ENCODE assay signal across 4 worm cellular contexts in the genomic region with DNA sequence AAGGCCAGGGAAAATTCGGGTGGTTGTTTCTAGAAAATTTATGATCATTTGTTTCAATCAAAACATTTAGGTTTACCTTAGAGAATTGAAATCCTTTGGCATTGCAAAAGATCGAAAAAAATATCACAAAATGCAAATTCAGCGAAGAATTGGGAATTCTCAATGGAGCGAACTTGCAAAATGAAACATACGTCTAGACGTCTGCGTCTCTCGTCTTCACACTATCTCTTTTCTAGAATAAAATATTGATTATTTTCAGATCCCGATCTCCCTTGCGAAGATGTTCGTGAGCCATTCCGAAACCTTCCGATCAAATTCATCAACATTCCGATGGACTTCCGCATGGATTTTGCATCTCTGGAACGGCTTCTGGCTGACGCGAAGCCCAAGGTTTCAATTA.
TF ChIP-seq lines count a peak whose summit lies in the region.

TSS of gene ets-6 (minus strand) at position 169 of the 400 bp plus-strand sequence.

TF ChIP-seq in whole organism, L1 larva, 84 proteins besides CTCF, POLR2A, EP300 and RAD21 (continued from another document and continues in another):
- TF ChIP-seq swsn-7 (tag; optimal IDR thresholded peaks at IDR 0.05; lab: Kevin White, UChicago) (peak; percentile 62), tbx-2 (tag; optimal IDR thresholded peaks at IDR 0.05; lab: Kevin White, UChicago) (peak; percentile 54), mef-2 (tag; optimal IDR thresholded peaks at IDR 0.05; lab: Kevin White, UChicago) (no peak), unc-62 (GFP tag; optimal IDR thresholded peaks at IDR 0.05; lab: Kevin White, UChicago) (no peak), egl-27 (tag; optimal IDR thresholded peaks at IDR 0.05; lab: Kevin White, UChicago) (no peak), snu-23 (GFP tag; optimal IDR thresholded peaks at IDR 0.05; lab: Kevin White, UChicago) (peak; percentile 74), fkh-4 (tag; optimal IDR thresholded peaks at IDR 0.05; lab: Kevin White, UChicago; ENCODE audit: borderline replicate concordance) (no peak), lin-35 (GFP tag; optimal IDR thresholded peaks at IDR 0.05; lab: Kevin White, UChicago) (peak; percentile 58 to 79), ceh-8 (GFP tag; optimal IDR thresholded peaks at IDR 0.05; lab: Kevin White, UChicago) (no peak), nhr-85 (tag; lab: Kevin White, UChicago) (peak; percentile 82), rnt-1 (tag; optimal IDR thresholded peaks at IDR 0.05; lab: Kevin White, UChicago) (peak; percentile 54), elt-3 (tag; optimal IDR thresholded peaks at IDR 0.05; lab: Kevin White, UChicago) (peak in 2 of 6 experiments; percentile 12 to 34), jun-1 (tag; optimal IDR thresholded peaks at IDR 0.05; lab: Kevin White, UChicago) (peak; percentile 49), nhr-76 (tag; optimal IDR thresholded peaks at IDR 0.05; lab: Kevin White, UChicago) (no peak), nhr-237 (tag; optimal IDR thresholded peaks at IDR 0.05; lab: Kevin White, UChicago) (no peak), snpc-4 (tag; optimal IDR thresholded peaks at IDR 0.05; lab: Kevin White, UChicago) (peak; percentile 21), dpl-1 (GFP tag; optimal IDR thresholded peaks at IDR 0.05; lab: Kevin White, UChicago) (peak; percentile 39 to 65 (median 58)), unc-30 (tag; optimal IDR thresholded peaks at IDR 0.05; lab: Kevin White, UChicago) (no peak), nhr-19 (GFP tag; conservative IDR thresholded peaks at IDR 0.05; lab: Robert Waterston, UW) (peak; percentile 54), mep-1 (tag; optimal IDR thresholded peaks at IDR 0.05; lab: Kevin White, UChicago) (peak; percentile 72), fos-1 (tag; optimal IDR thresholded peaks at IDR 0.05; lab: Kevin White, UChicago) (peak; percentile 37), efl-1 (optimal IDR thresholded peaks at IDR 0.05; lab: Kevin White, UChicago) (peak; percentile 75 to 77), efl-1 (GFP tag; optimal IDR thresholded peaks at IDR 0.05 in 1 of 2; lab: Kevin White, UChicago) (peak; percentile 67 to 96), xbp-1 (tag; optimal IDR thresholded peaks at IDR 0.05; lab: Kevin White, UChicago) (peak; percentile 55), fkh-8 (tag; optimal IDR thresholded peaks at IDR 0.05; lab: Kevin White, UChicago) (no peak), C16A3.4 (tag; optimal IDR thresholded peaks at IDR 0.05; lab: Kevin White, UChicago) (peak; percentile 27), lsy-2 (tag; optimal IDR thresholded peaks at IDR 0.05; lab: Kevin White, UChicago) (peak; percentile 66 to 77), unc-98 (GFP tag; IDR thresholded peaks at IDR 0.05; lab: Robert Waterston, UW) (no peak), unc-130 (tag; optimal IDR thresholded peaks at IDR 0.05; lab: Kevin White, UChicago) (no peak), zip-4 (GFP tag; optimal IDR thresholded peaks at IDR 0.05; lab: Kevin White, UChicago) (no peak), ztf-11 (tag; optimal IDR thresholded peaks at IDR 0.05; lab: Kevin White, UChicago) (no peak), ceh-82 (tag; optimal IDR thresholded peaks at IDR 0.05; lab: Kevin White, UChicago) (peak in 2 of 3 experiments; percentile 26 to 27)

TF ChIP-seq in whole organism, L2 larva, 48 proteins besides CTCF, POLR2A, EP300 and RAD21 (continued from another document):
- TF ChIP-seq nhr-237 (tag; optimal IDR thresholded peaks at IDR 0.05; lab: Kevin White, UChicago) (no peak), alr-1 (tag; optimal IDR thresholded peaks at IDR 0.05; lab: Kevin White, UChicago) (no peak), fos-1 (tag; optimal IDR thresholded peaks at IDR 0.05; lab: Kevin White, UChicago) (peak; percentile 25), lin-11 (tag; optimal IDR thresholded peaks at IDR 0.05; lab: Kevin White, UChicago) (no peak), nhr-129 (tag; optimal IDR thresholded peaks at IDR 0.05; lab: Kevin White, UChicago) (peak; percentile 50), sma-3 (GFP tag; optimal IDR thresholded peaks at IDR 0.05; lab: Kevin White, UChicago) (peak; percentile 16), crh-2 (tag; optimal IDR thresholded peaks at IDR 0.05; lab: Kevin White, UChicago) (peak; percentile 55), skn-1 (tag; optimal IDR thresholded peaks at IDR 0.05; lab: Kevin White, UChicago) (no peak)
TF ChIP-seq in whole organism, L2 larva: peak in this region for 11.

TF ChIP-seq in whole organism, L3 larva, 47 proteins besides CTCF, POLR2A, EP300 and RAD21 (continued from another document):
- TF ChIP-seq mml-1 (tag; optimal IDR thresholded peaks at IDR 0.05; lab: Kevin White, UChicago) = no peak
- no peak for TF ChIP-seq ceh-16 (tag; optimal IDR thresholded peaks at IDR 0.05; lab: Kevin White, UChicago)
- TF ChIP-seq ztf-4 (tag; optimal IDR thresholded peaks at IDR 0.05; lab: Kevin White, UChicago) = no peak
- no peak for TF ChIP-seq ztf-11 (tag; optimal IDR thresholded peaks at IDR 0.05; lab: Kevin White, UChicago)
- TF ChIP-seq pqm-1 (tag; optimal IDR thresholded peaks at IDR 0.05; lab: Kevin White, UChicago) = peak; percentile 23
- no peak for TF ChIP-seq nhr-76 (tag; optimal IDR thresholded peaks at IDR 0.05; lab: Kevin White, UChicago)
- peak; percentile 45 for TF ChIP-seq snpc-4 (tag; optimal IDR thresholded peaks at IDR 0.05; lab: Kevin White, UChicago)
- no peak for TF ChIP-seq daf-12 (tag; optimal IDR thresholded peaks at IDR 0.05; lab: Kevin White, UChicago)
- TF ChIP-seq nhr-67 (tag; optimal IDR thresholded peaks at IDR 0.05; lab: Kevin White, UChicago) = no peak
- TF ChIP-seq eor-1 (tag; optimal IDR thresholded peaks at IDR 0.05; lab: Kevin White, UChicago) = no peak
- no peak for TF ChIP-seq elt-2 (tag; optimal IDR thresholded peaks at IDR 0.05; lab: Kevin White, UChicago)
- TF ChIP-seq hmg-11 (tag; optimal IDR thresholded peaks at IDR 0.05; lab: Kevin White, UChicago) = peak; percentile 46
- TF ChIP-seq nhr-25 (tag; optimal IDR thresholded peaks at IDR 0.05; lab: Kevin White, UChicago) = peak; percentile 32
- peak; percentile 69 for TF ChIP-seq pha-4 (tag; optimal IDR thresholded peaks at IDR 0.05; lab: Kevin White, UChicago)
- no peak for TF ChIP-seq elt-3 (tag; optimal IDR thresholded peaks at IDR 0.05; lab: Kevin White, UChicago)
- no peak for TF ChIP-seq ZK546.5 (tag; optimal IDR thresholded peaks at IDR 0.05; lab: Kevin White, UChicago)
- no peak for TF ChIP-seq mdl-1 (tag; optimal IDR thresholded peaks at IDR 0.05; lab: Kevin White, UChicago)
- TF ChIP-seq fos-1 (tag; optimal IDR thresholded peaks at IDR 0.05; lab: Kevin White, UChicago) = no peak
- no peak for TF ChIP-seq nhr-77 (tag; optimal IDR thresholded peaks at IDR 0.05; lab: Kevin White, UChicago)
- no peak for TF ChIP-seq nhr-237 (tag; optimal IDR thresholded peaks at IDR 0.05; lab: Kevin White, UChicago)
- TF ChIP-seq sea-2 (GFP tag; optimal IDR thresholded peaks at IDR 0.05; lab: Kevin White, UChicago) = no peak
- TF ChIP-seq unc-62 (GFP tag; optimal IDR thresholded peaks at IDR 0.05; lab: Kevin White, UChicago) = no peak
- peak; percentile 61 for TF ChIP-seq nhr-23 (tag; optimal IDR thresholded peaks at IDR 0.05; lab: Kevin White, UChicago)
- no peak for TF ChIP-seq jun-1 (tag; optimal IDR thresholded peaks at IDR 0.05; lab: Kevin White, UChicago)
- TF ChIP-seq skn-1 (tag; optimal IDR thresholded peaks at IDR 0.05; lab: Kevin White, UChicago) = no peak
- TF ChIP-seq fkh-2 (tag; optimal IDR thresholded peaks at IDR 0.05; lab: Kevin White, UChicago) = no peak
- no peak for TF ChIP-seq elt-1 (tag; optimal IDR thresholded peaks at IDR 0.05; lab: Kevin White, UChicago)
- TF ChIP-seq lsy-12 (tag; optimal IDR thresholded peaks at IDR 0.05; lab: Kevin White, UChicago) = no peak
- no peak for TF ChIP-seq ama-1 (optimal IDR thresholded peaks at IDR 0.05; lab: Kevin White, UChicago)
- TF ChIP-seq nhr-12 (tag; optimal IDR thresholded peaks at IDR 0.05; lab: Kevin White, UChicago) = no peak
- TF ChIP-seq egl-5 (tag; optimal IDR thresholded peaks at IDR 0.05; lab: Kevin White, UChicago) = peak; percentile 18
- peak; percentile 31 for TF ChIP-seq R02D3.7 (tag; optimal IDR thresholded peaks at IDR 0.05; lab: Kevin White, UChicago)
- TF ChIP-seq aly-2 (tag; optimal IDR thresholded peaks at IDR 0.05; lab: Kevin White, UChicago) = no peak
- TF ChIP-seq egl-27 (tag; optimal IDR thresholded peaks at IDR 0.05; lab: Kevin White, UChicago) = no peak
- no peak for TF ChIP-seq unc-39 (tag; optimal IDR thresholded peaks at IDR 0.05; lab: Kevin White, UChicago)
- no peak for TF ChIP-seq ceh-9 (tag; optimal IDR thresholded peaks at IDR 0.05; lab: Kevin White, UChicago)
TF ChIP-seq in whole organism, L3 larva: peak in this region for 11.

TF ChIP-seq in whole organism, L4 larva, 104 proteins besides CTCF, POLR2A, EP300 and RAD21 (continued from another document and continues in another):
- TF ChIP-seq ama-1 (optimal IDR thresholded peaks at IDR 0.05; lab: Kevin White, UChicago) = no peak
- no peak for TF ChIP-seq spr-3 (GFP tag; optimal IDR thresholded peaks at IDR 0.05; lab: Kevin White, UChicago)
- TF ChIP-seq Y105C5A.15 (GFP tag; IDR thresholded peaks at IDR 0.05; lab: Robert Waterston, UW) = no peak
- TF ChIP-seq nhr-11 (tag; optimal IDR thresholded peaks at IDR 0.05; lab: Kevin White, UChicago) = no peak
- no peak for TF ChIP-seq daf-12 (tag; optimal IDR thresholded peaks at IDR 0.05; lab: Kevin White, UChicago)
- no peak for TF ChIP-seq dmd-8 (GFP tag; IDR thresholded peaks at IDR 0.05; lab: Robert Waterston, UW)
- TF ChIP-seq lir-3 (tag; optimal IDR thresholded peaks at IDR 0.05; lab: Kevin White, UChicago) = no peak
- TF ChIP-seq rbr-2 (tag; optimal IDR thresholded peaks at IDR 0.05; lab: Kevin White, UChicago) = peak; percentile 41
- TF ChIP-seq hmg-1.1 (GFP tag; IDR thresholded peaks at IDR 0.05; lab: Robert Waterston, UW) = no peak
- peak; percentile 96 for TF ChIP-seq lin-38 (GFP tag; IDR thresholded peaks at IDR 0.05; lab: Robert Waterston, UW)
- no peak for TF ChIP-seq unc-130 (GFP tag; optimal IDR thresholded peaks at IDR 0.05; lab: Kevin White, UChicago)
- TF ChIP-seq lsy-2 (tag; optimal IDR thresholded peaks at IDR 0.05; lab: Kevin White, UChicago) = peak in 1 of 2 experiments; percentile 77
- TF ChIP-seq unc-62 (GFP tag; optimal IDR thresholded peaks at IDR 0.05 in 1 of 2; lab: Kevin White, UChicago) = peak in 1 of 2 experiments; percentile 65
- no peak for TF ChIP-seq unc-62 (tag; optimal IDR thresholded peaks at IDR 0.05; lab: Kevin White, UChicago)
- no peak for TF ChIP-seq lin-1 (GFP tag; IDR thresholded peaks at IDR 0.05; lab: Robert Waterston, UW)
- no peak for TF ChIP-seq F49E8.2 (tag; optimal IDR thresholded peaks at IDR 0.05; lab: Kevin White, UChicago; ENCODE audit: borderline replicate concordance)
- peak; percentile 45 for TF ChIP-seq ceh-28 (tag; optimal IDR thresholded peaks at IDR 0.05; lab: Kevin White, UChicago)
- no peak for TF ChIP-seq mxl-2 (GFP tag; conservative IDR thresholded peaks at IDR 0.05; lab: Robert Waterston, UW)
- TF ChIP-seq unc-39 (tag; optimal IDR thresholded peaks at IDR 0.05; lab: Kevin White, UChicago) = no peak
- no peak for TF ChIP-seq F26F4.8 (GFP tag; conservative IDR thresholded peaks at IDR 0.05; lab: Robert Waterston, UW)
- TF ChIP-seq F44E2.7 (GFP tag; IDR thresholded peaks at IDR 0.05; lab: Robert Waterston, UW) = no peak
- TF ChIP-seq ceh-62 (tag; optimal IDR thresholded peaks at IDR 0.05; lab: Kevin White, UChicago) = no peak
- TF ChIP-seq skn-1 (tag; optimal IDR thresholded peaks at IDR 0.05; lab: Kevin White, UChicago) = no peak
- no peak for TF ChIP-seq D1046.2 (GFP tag; IDR thresholded peaks at IDR 0.05; lab: Robert Waterston, UW)
- no peak for TF ChIP-seq R02D3.7 (tag; optimal IDR thresholded peaks at IDR 0.05; lab: Kevin White, UChicago)
- TF ChIP-seq egl-43 (GFP tag; IDR thresholded peaks at IDR 0.05; lab: Robert Waterston, UW) = no peak
- TF ChIP-seq nhr-42 (GFP tag; IDR thresholded peaks at IDR 0.05; lab: Robert Waterston, UW) = no peak
- peak; percentile 52 for TF ChIP-seq mep-1 (tag; optimal IDR thresholded peaks at IDR 0.05; lab: Kevin White, UChicago)
- TF ChIP-seq zip-11 (GFP tag; IDR thresholded peaks at IDR 0.05; lab: Robert Waterston, UW) = no peak
- TF ChIP-seq ces-1 (GFP tag; optimal IDR thresholded peaks at IDR 0.05; lab: Kevin White, UChicago) = no peak
- TF ChIP-seq daf-19 (GFP tag; conservative IDR thresholded peaks at IDR 0.05; lab: Robert Waterston, UW) = no peak
- no peak for TF ChIP-seq Y48G9A.11 (GFP tag; IDR thresholded peaks at IDR 0.05; lab: Robert Waterston, UW)
- no peak for TF ChIP-seq snpc-4 (tag; optimal IDR thresholded peaks at IDR 0.05; lab: Kevin White, UChicago)
- TF ChIP-seq nhr-48 (tag; optimal IDR thresholded peaks at IDR 0.05; lab: Kevin White, UChicago) = no peak
- no peak for TF ChIP-seq T26A8.4 (GFP tag; IDR thresholded peaks at IDR 0.05; lab: Robert Waterston, UW)
- peak; percentile 38; the same call in 1 of the 2 replicates for TF ChIP-seq ceh-44 (GFP tag; IDR thresholded peaks at IDR 0.05; lab: Robert Waterston, UW)
- TF ChIP-seq set-16 (GFP tag; IDR thresholded peaks at IDR 0.05; lab: Robert Waterston, UW) = no peak
- no peak for TF ChIP-seq nhr-237 (tag; optimal IDR thresholded peaks at IDR 0.05; lab: Kevin White, UChicago)
- peak; percentile 2 for TF ChIP-seq aha-1 (tag; lab: Kevin White, UChicago)
- TF ChIP-seq duxl-1 (tag; optimal IDR thresholded peaks at IDR 0.05; lab: Kevin White, UChicago; ENCODE audit: poor library complexity) = no peak
- TF ChIP-seq tra-1 (GFP tag; IDR thresholded peaks at IDR 0.05; lab: Robert Waterston, UW) = no peak
- no peak for TF ChIP-seq lim-7 (GFP tag; IDR thresholded peaks at IDR 0.05; lab: Robert Waterston, UW)
- TF ChIP-seq daf-8 (GFP tag; IDR thresholded peaks at IDR 0.05; lab: Robert Waterston, UW) = no peak
- TF ChIP-seq tag-97 (GFP tag; IDR thresholded peaks at IDR 0.05; lab: Robert Waterston, UW) = no peak
- no peak for TF ChIP-seq jun-1 (tag; optimal IDR thresholded peaks at IDR 0.05; lab: Kevin White, UChicago)
- TF ChIP-seq lin-13 (GFP tag; optimal IDR thresholded peaks at IDR 0.05; lab: Kevin White, UChicago) = no peak
- no peak for TF ChIP-seq ZK546.5 (tag; optimal IDR thresholded peaks at IDR 0.05; lab: Kevin White, UChicago)
- TF ChIP-seq ctbp-1 (GFP tag; IDR thresholded peaks at IDR 0.05; lab: Robert Waterston, UW) = no peak
- no peak for TF ChIP-seq nhr-111 (GFP tag; optimal IDR thresholded peaks at IDR 0.05; lab: Kevin White, UChicago)
- TF ChIP-seq pqm-1 (tag; optimal IDR thresholded peaks at IDR 0.05; lab: Kevin White, UChicago) = no peak
- TF ChIP-seq F37D6.2 (tag; optimal IDR thresholded peaks at IDR 0.05; lab: Kevin White, UChicago) = no peak
- no peak for TF ChIP-seq ceh-82 (tag; optimal IDR thresholded peaks at IDR 0.05; lab: Kevin White, UChicago)
- peak; percentile 20 for TF ChIP-seq dve-1 (tag; optimal IDR thresholded peaks at IDR 0.05; lab: Kevin White, UChicago; ENCODE audit: insufficient read depth)
- no peak for TF ChIP-seq gei-8 (GFP tag; optimal IDR thresholded peaks at IDR 0.05; lab: Kevin White, UChicago)
- TF ChIP-seq dpl-1 (GFP tag; optimal IDR thresholded peaks at IDR 0.05; lab: Kevin White, UChicago) = peak; percentile 36
- TF ChIP-seq mxl-3 (GFP tag; optimal IDR thresholded peaks at IDR 0.05; lab: Kevin White, UChicago) = no peak
- TF ChIP-seq mdl-1 (tag; optimal IDR thresholded peaks at IDR 0.05; lab: Kevin White, UChicago) = no peak
- no peak for TF ChIP-seq Y75B8A.6 (GFP tag; IDR thresholded peaks at IDR 0.05; lab: Robert Waterston, UW)
- TF ChIP-seq egl-27 (tag; optimal IDR thresholded peaks at IDR 0.05; lab: Kevin White, UChicago) = no peak
- no peak for TF ChIP-seq fkh-10 (GFP tag; optimal IDR thresholded peaks at IDR 0.05; lab: Kevin White, UChicago)
- TF ChIP-seq Y5F2A.4 (GFP tag; optimal IDR thresholded peaks at IDR 0.05; lab: Kevin White, UChicago) = no peak
- TF ChIP-seq nhr-28 (tag; optimal IDR thresholded peaks at IDR 0.05; lab: Kevin White, UChicago) = no peak
- TF ChIP-seq lin-29 (GFP tag; IDR thresholded peaks at IDR 0.05; lab: Robert Waterston, UW) = no peak
- TF ChIP-seq arid-1 (GFP tag; conservative IDR thresholded peaks at IDR 0.05; lab: Robert Waterston, UW) = no peak
- peak; percentile 67 for TF ChIP-seq mes-2 (tag; optimal IDR thresholded peaks at IDR 0.05; lab: Kevin White, UChicago; ENCODE audit: poor library complexity, severe bottlenecking)
- TF ChIP-seq mdt-29 (GFP tag; IDR thresholded peaks at IDR 0.05; lab: Robert Waterston, UW) = no peak
